Fruit fly (Drosophila melanogaster): ENCODE results near the gene CG11756.
A peak's percentile ranks its signal among the peaks of the same experiment; 100 is the strongest.

- TF ChIP-seq CG8478 (optimal IDR thresholded peaks at IDR 0.05) (no peak), psq (optimal IDR thresholded peaks at IDR 0.05) (no peak), usp (GFP tag; optimal IDR thresholded peaks at IDR 0.05) (no peak), Dll (optimal IDR thresholded peaks at IDR 0.05) (peak; percentile 40)
Observed at dm6 chrX:11338973-11339867, 8.7 kb upstream of the CG11756 start.
